Worm (Caenorhabditis elegans) whole organism, late embryonic: ENCODE measurements around the gene fbxb-35.

ENCODE experiments used
- T23F11.4 ChIP-seq: fragments of 200-800 bp; sonication (Bioruptor generic); optimal IDR thresholded peaks from 2 replicates; lab custom pipeline; 2018; ENCODE audit warnings: mild to moderate bottlenecking, missing genetic modification characterization, missing compliant biosample characterization
- Y22D7AL.16 ChIP-seq: sonication (generic microtip); optimal IDR thresholded peaks from 2 replicates; lab custom pipeline; 2016; ENCODE audit warnings: missing genetic modification characterization, missing compliant biosample characterization
- ceh-18 ChIP-seq: sonication (generic microtip); optimal IDR thresholded peaks from 2 replicates; lab custom pipeline; 2016; ENCODE audit warnings: missing genetic modification characterization, missing compliant biosample characterization
- ceh-19 ChIP-seq: fragments of 200-800 bp; sonication (Bioruptor generic); optimal IDR thresholded peaks from 2 replicates; lab custom pipeline; 2018; ENCODE audit warnings: mild to moderate bottlenecking, missing genetic modification characterization, missing compliant biosample characterization
- ceh-22 ChIP-seq: sonication (generic microtip); optimal IDR thresholded peaks from 2 replicates; lab custom pipeline; 2017; ENCODE audit warnings: missing biosample characterization, missing genetic modification characterization
- ceh-24 ChIP-seq: sonication (generic microtip); optimal IDR thresholded peaks from 2 replicates; lab custom pipeline; 2016; ENCODE audit warnings: mild to moderate bottlenecking, missing genetic modification characterization, missing compliant biosample characterization
- ceh-9 ChIP-seq: sonication (generic microtip); optimal IDR thresholded peaks from 2 replicates; lab custom pipeline; 2016; ENCODE audit warnings: mild to moderate bottlenecking, missing genetic modification characterization, inconsistent platforms, missing compliant biosample characterization
- dmd-4 ChIP-seq: sonication (generic microtip); optimal IDR thresholded peaks from 2 replicates; lab custom pipeline; 2016; ENCODE audit warnings: borderline replicate concordance, missing genetic modification characterization, missing compliant biosample characterization
- elt-2 ChIP-seq: sonication (generic microtip); optimal IDR thresholded peaks from 2 replicates; lab custom pipeline; 2016; ENCODE audit warnings: missing genetic modification reagents, missing genetic modification characterization, missing compliant biosample characterization
- eyg-1 ChIP-seq: sonication (generic microtip); optimal IDR thresholded peaks from 2 replicates; lab custom pipeline; 2016; ENCODE audit warnings: missing genotype, missing genetic modification characterization, missing compliant biosample characterization
- fax-1 ChIP-seq: sonication (generic microtip); optimal IDR thresholded peaks from 2 replicates; lab custom pipeline; 2016; ENCODE audit warnings: missing genotype, missing genetic modification characterization, missing compliant biosample characterization
- fkh-10 ChIP-seq: fragments of 150-350 bp; optimal IDR thresholded peaks from 2 replicates; lab custom pipeline; 2014; ENCODE audit warnings: missing biosample characterization, missing genetic modification reagents, missing genetic modification characterization
- fkh-6 ChIP-seq: sonication (generic microtip); optimal IDR thresholded peaks from 2 replicates; lab custom pipeline; 2016; ENCODE audit warnings: missing genetic modification characterization, missing compliant biosample characterization
- hlh-13 ChIP-seq: fragments of 200-800 bp; sonication (Bioruptor generic); optimal IDR thresholded peaks from 2 replicates; lab custom pipeline; 2018; ENCODE audit warnings: mild to moderate bottlenecking, missing genetic modification characterization, missing compliant biosample characterization
- hlh-30 ChIP-seq: sonication (generic microtip); optimal IDR thresholded peaks from 2 replicates; lab custom pipeline; 2017; ENCODE audit warnings: antibody characterized with exemption, missing genetic modification characterization, missing compliant biosample characterization; ENCODE audit not compliant: insufficient read depth
- hlh-8 ChIP-seq: sonication (generic microtip); optimal IDR thresholded peaks from 2 replicates; lab custom pipeline; 2016; ENCODE audit warnings: missing genotype, missing genetic modification characterization, missing compliant biosample characterization
- lim-6 ChIP-seq: sonication (generic microtip); optimal IDR thresholded peaks from 2 replicates; lab custom pipeline; 2016; ENCODE audit warnings: missing genetic modification characterization, missing compliant biosample characterization
- lin-11 ChIP-seq: fragments of 200-800 bp; sonication (Bioruptor generic); optimal IDR thresholded peaks from 2 replicates; lab custom pipeline; 2018; ENCODE audit warnings: mild to moderate bottlenecking, missing genetic modification characterization, missing compliant biosample characterization
- madf-2 ChIP-seq: sonication (generic microtip); optimal IDR thresholded peaks from 2 replicates; lab custom pipeline; 2017; ENCODE audit warnings: missing genetic modification characterization, missing compliant biosample characterization
- mec-3 ChIP-seq: sonication (generic microtip); optimal IDR thresholded peaks from 2 replicates; lab custom pipeline; 2016; ENCODE audit warnings: borderline replicate concordance, missing genetic modification characterization, missing compliant biosample characterization
- nfya-1 ChIP-seq: sonication (generic microtip); optimal IDR thresholded peaks from 2 replicates; lab custom pipeline; 2017; ENCODE audit warnings: missing genetic modification characterization, mild to moderate bottlenecking, missing compliant biosample characterization, antibody characterized with exemption, moderate library complexity
- npax-4 ChIP-seq: sonication (generic microtip); optimal IDR thresholded peaks from 2 replicates; lab custom pipeline; 2016; ENCODE audit warnings: missing genetic modification characterization, missing compliant biosample characterization
- odd-2 ChIP-seq: sonication (generic microtip); optimal IDR thresholded peaks from 2 replicates; lab custom pipeline; 2017; ENCODE audit warnings: antibody characterized with exemption, mild to moderate bottlenecking, missing genetic modification characterization, missing compliant biosample characterization
- pag-3 ChIP-seq: sonication (generic microtip); optimal IDR thresholded peaks from 2 replicates; lab custom pipeline; 2016; ENCODE audit warnings: missing compliant biosample characterization, missing genetic modification characterization, borderline replicate concordance
- pax-1 ChIP-seq: fragments of 150-350 bp; optimal IDR thresholded peaks from 2 replicates; lab custom pipeline; 2014; ENCODE audit warnings: missing biosample characterization, missing genetic modification characterization
- pha-2 ChIP-seq: sonication (generic microtip); optimal IDR thresholded peaks from 2 replicates; lab custom pipeline; 2017; ENCODE audit warnings: mild to moderate bottlenecking, missing genetic modification characterization, missing compliant biosample characterization
- pha-4 ChIP-seq: fragments of 150-350 bp; optimal IDR thresholded peaks from 2 replicates; lab custom pipeline; 2018; ENCODE audit warnings: missing biosample characterization, missing genetic modification reagents, missing genetic modification characterization
- pros-1 ChIP-seq: fragments of 150-350 bp; optimal IDR thresholded peaks from 2 replicates; lab custom pipeline; 2014; ENCODE audit warnings: missing biosample characterization, missing genetic modification reagents, missing genetic modification characterization
- sox-2 ChIP-seq: fragments of 200-800 bp; sonication (Bioruptor generic); IDR thresholded peaks from 2 replicates; pipeline ENCODE4 v1.3.6; 2022; ENCODE audit warnings: missing genetic modification reagents, missing genetic modification characterization, missing compliant biosample characterization
- sox-4 ChIP-seq: sonication (generic microtip); optimal IDR thresholded peaks from 2 replicates; lab custom pipeline; 2017; ENCODE audit warnings: mild to moderate bottlenecking, missing genetic modification characterization, inconsistent platforms, missing compliant biosample characterization
- syd-9 ChIP-seq: sonication (generic microtip); optimal IDR thresholded peaks from 2 replicates; lab custom pipeline; 2016; ENCODE audit warnings: mild to moderate bottlenecking, missing genetic modification characterization, moderate library complexity, missing compliant biosample characterization
- tbx-2 ChIP-seq: sonication (generic microtip); optimal IDR thresholded peaks from 2 replicates; lab custom pipeline; 2016; ENCODE audit warnings: missing genetic modification characterization, missing compliant biosample characterization
- tbx-7 ChIP-seq: sonication (generic microtip); optimal IDR thresholded peaks from 2 replicates; lab custom pipeline; 2016; ENCODE audit warnings: missing genotype, missing genetic modification characterization, missing compliant biosample characterization
- ttx-3 ChIP-seq: sonication (generic microtip); optimal IDR thresholded peaks from 2 replicates; lab custom pipeline; 2016; ENCODE audit warnings: missing genetic modification reagents, missing genetic modification characterization, missing compliant biosample characterization
- unc-3 ChIP-seq, 2 experiments: fragments of 200-800 bp in 1 of 2; sonication (Bioruptor generic) in 1 of 2; sonication (generic microtip) in 1 of 2; conservative IDR thresholded peaks in 1 of 2; optimal IDR thresholded peaks in 1 of 2; 2 replicates each; pipeline versions ENCODE4 v1.3.6 to Lab custom; 2016 to 2022; ENCODE audit warnings: missing compliant biosample characterization in 2 of 2, missing genetic modification characterization in 2 of 2, missing genetic modification reagents in 1 of 2
- unc-42 ChIP-seq: sonication (generic microtip); optimal IDR thresholded peaks from 2 replicates; lab custom pipeline; 2016; ENCODE audit warnings: missing genotype, missing genetic modification characterization, missing compliant biosample characterization
- unc-55 ChIP-seq: sonication (generic microtip); optimal IDR thresholded peaks from 2 replicates; lab custom pipeline; 2017; ENCODE audit warnings: missing biosample characterization, missing genetic modification reagents, missing genetic modification characterization

Gene fbxb-35

ce11 chrII:2051372-2051771 is at the start of gene fbxb-35:
TSS of gene fbxb-35 (plus strand) at chrII:2051672.
- TF ChIP-seq eyg-1 (tag; lab: Kevin White, UChicago), result no peak
- no peak for TF ChIP-seq ceh-9 (tag; lab: Kevin White, UChicago)
- TF ChIP-seq ceh-18 (tag; lab: Kevin White, UChicago), result no peak
- TF ChIP-seq syd-9 (tag; lab: Kevin White, UChicago), result no peak
- TF ChIP-seq elt-2 (tag; lab: Kevin White, UChicago), result no peak
- TF ChIP-seq pax-1, result no peak
- no peak for TF ChIP-seq Y22D7AL.16 (tag; lab: Kevin White, UChicago)
- TF ChIP-seq, all 69 proteins: peak for 0

ce11 chrII:2011179-2011578 is 40.3 kb upstream of the fbxb-35 start:
- TF ChIP-seq hlh-8 (no peak), npax-4 (tag; lab: Kevin White, UChicago) (no peak), pha-4 (tag; lab: Kevin White, UChicago) (no peak), unc-3 (GFP tag; conservative IDR thresholded peaks at IDR 0.05; lab: Robert Waterston, UW) (no peak), unc-3 (tag; optimal IDR thresholded peaks at IDR 0.05; lab: Kevin White, UChicago) (no peak), tbx-2 (tag; lab: Kevin White, UChicago) (no peak), fax-1 (tag; lab: Kevin White, UChicago) (no peak), fkh-6 (tag; lab: Kevin White, UChicago) (no peak), ttx-3 (tag; lab: Kevin White, UChicago) (no peak), pag-3 (tag; lab: Kevin White, UChicago) (no peak), odd-2 (no peak), ceh-9 (tag; lab: Kevin White, UChicago) (no peak), syd-9 (tag; lab: Kevin White, UChicago) (no peak), hlh-13 (GFP tag; lab: Kevin White, UChicago) (no peak), hlh-30 (no peak), pha-2 (no peak), ceh-24 (tag; lab: Kevin White, UChicago) (no peak), madf-2 (tag; lab: Kevin White, UChicago) (no peak), mec-3 (tag; lab: Kevin White, UChicago) (no peak)

DNA sequence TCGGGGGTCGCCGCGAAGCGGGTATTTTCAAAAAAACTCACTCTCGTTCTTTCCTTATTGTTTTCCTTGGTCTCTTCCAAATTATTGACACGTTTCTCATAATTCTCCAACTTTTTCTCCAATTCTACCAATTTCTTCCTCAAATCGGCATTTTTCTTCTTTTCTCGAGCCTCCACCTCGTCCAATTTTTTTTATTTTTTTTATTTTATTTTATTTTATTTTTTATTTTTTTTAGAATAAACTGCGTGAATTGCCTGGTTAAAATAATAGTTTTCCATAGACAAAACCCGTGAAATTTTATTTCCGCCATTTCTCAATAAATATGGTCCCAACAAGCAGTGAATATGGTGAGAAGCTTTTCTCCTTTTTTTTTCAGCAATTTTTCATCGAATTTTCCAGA is 38.8 kb upstream of the fbxb-35 start, which contains the start of gene F59H6.15:
Gene F59H6.15, plus strand, starts transcription at position 301 of the 400 bp plus-strand sequence.
- TF ChIP-seq syd-9 (tag; lab: Kevin White, UChicago) (no peak), pha-4 (tag; lab: Kevin White, UChicago) (no peak), T23F11.4 (GFP tag; lab: Kevin White, UChicago) (no peak), ceh-22 (tag; lab: Kevin White, UChicago) (no peak), sox-4 (tag; lab: Kevin White, UChicago) (no peak), unc-3 (GFP tag; conservative IDR thresholded peaks at IDR 0.05; lab: Robert Waterston, UW) (no peak), unc-3 (tag; optimal IDR thresholded peaks at IDR 0.05; lab: Kevin White, UChicago) (no peak), tbx-7 (tag; lab: Kevin White, UChicago) (no peak), lin-11 (tag; lab: Kevin White, UChicago) (no peak), nfya-1 (no peak), pag-3 (tag; lab: Kevin White, UChicago) (no peak), ceh-19 (no peak)
- TF ChIP-seq, all 69 proteins: peak for 0

ce11 chrII:2013856-2014255 is 37.6 kb upstream of the fbxb-35 start:
- TF ChIP-seq sox-4 (tag; lab: Kevin White, UChicago) (no peak), fkh-10 (no peak), unc-55 (GFP tag; lab: Kevin White, UChicago) (no peak), T23F11.4 (GFP tag; lab: Kevin White, UChicago) (no peak), unc-42 (tag; lab: Kevin White, UChicago) (no peak), sox-2 (no peak), dmd-4 (tag; lab: Kevin White, UChicago) (no peak), elt-2 (tag; lab: Kevin White, UChicago) (no peak), npax-4 (tag; lab: Kevin White, UChicago) (no peak), pros-1 (tag; lab: Kevin White, UChicago) (no peak), lim-6 (no peak)
